Fruit fly (Drosophila melanogaster): ENCODE measurements around the gene CG1636.

The CG1636 gene

dm6 chrX:8233167-8233566 lies 40.0 kb upstream of the CG1636 start (continued):
- TF ChIP-seq CG13296 (GFP tag; optimal IDR thresholded peaks at IDR 0.05): peak; percentile 40
- peak; percentile 74 for TF ChIP-seq lab (GFP tag; optimal IDR thresholded peaks at IDR 0.05)
- TF ChIP-seq B-H2 (GFP tag; optimal IDR thresholded peaks at IDR 0.05): peak; percentile 40
- peak; percentile 50 for TF ChIP-seq Meics (GFP tag; optimal IDR thresholded peaks at IDR 0.05)
- no peak for TF ChIP-seq ems (GFP tag; optimal IDR thresholded peaks at IDR 0.05)
- peak; percentile 68 for TF ChIP-seq CG9932 (GFP tag; IDR thresholded peaks at IDR 0.05)
- peak; percentile 0 for TF ChIP-seq Sox100B (GFP tag; optimal IDR thresholded peaks at IDR 0.05)
- no peak for TF ChIP-seq ham (GFP tag; IDR thresholded peaks at IDR 0.05)
- TF ChIP-seq sc (optimal IDR thresholded peaks at IDR 0.05): no peak
- TF ChIP-seq sc (GFP tag; optimal IDR thresholded peaks at IDR 0.05): no peak
- TF ChIP-seq dysf (GFP tag; IDR thresholded peaks at IDR 0.05): peak; percentile 43; the same call in 2 of the 3 replicates
- peak; percentile 28 for TF ChIP-seq CG12071 (GFP tag; optimal IDR thresholded peaks at IDR 0.05)
- no peak for TF ChIP-seq CG6765 (GFP tag; optimal IDR thresholded peaks at IDR 0.05)
- TF ChIP-seq gcm2 (GFP tag; optimal IDR thresholded peaks at IDR 0.05): no peak
- TF ChIP-seq CG10431 (GFP tag; optimal IDR thresholded peaks at IDR 0.05): no peak
- TF ChIP-seq CG1233 (GFP tag; optimal IDR thresholded peaks at IDR 0.05): no peak
- peak; percentile 26 for TF ChIP-seq CHES-1-like (GFP tag; optimal IDR thresholded peaks at IDR 0.05)
- peak; percentile 49 for TF ChIP-seq CG6813 (GFP tag; optimal IDR thresholded peaks at IDR 0.05)
- TF ChIP-seq Fer3 (tag; optimal IDR thresholded peaks at IDR 0.05): peak; percentile 30
- no peak for TF ChIP-seq Tbp (GFP tag; optimal IDR thresholded peaks at IDR 0.05)
- TF ChIP-seq CG18599 (GFP tag; optimal IDR thresholded peaks at IDR 0.05): peak; percentile 70
- peak; percentile 43 for TF ChIP-seq gem (tag; optimal IDR thresholded peaks at IDR 0.05)
- peak; percentile 20; the same call in 1 of the 3 replicates for TF ChIP-seq Aef1 (GFP tag; IDR thresholded peaks at IDR 0.05)
- TF ChIP-seq CG8290 (GFP tag; optimal IDR thresholded peaks at IDR 0.05): no peak
- TF ChIP-seq CG8290 (tag; optimal IDR thresholded peaks at IDR 0.05): peak in 1 of 2 experiments; percentile 65
- no peak for TF ChIP-seq CG17829 (tag; optimal IDR thresholded peaks at IDR 0.05)
- no peak for TF ChIP-seq Ssrp (tag; optimal IDR thresholded peaks at IDR 0.05)
- TF ChIP-seq sima (GFP tag; optimal IDR thresholded peaks at IDR 0.05): no peak
- no peak for TF ChIP-seq CG17359 (tag; optimal IDR thresholded peaks at IDR 0.05)
- TF ChIP-seq CG8944 (GFP tag; optimal IDR thresholded peaks at IDR 0.05): no peak
- peak; percentile 20 for TF ChIP-seq Xbp1 (GFP tag; optimal IDR thresholded peaks at IDR 0.05)
- TF ChIP-seq CG9876 (GFP tag; optimal IDR thresholded peaks at IDR 0.05): no peak
- no peak for TF ChIP-seq Bgb (GFP tag; IDR thresholded peaks at IDR 0.05; ENCODE audit: partially characterized antibody)
- no peak for TF ChIP-seq CG10267 (tag; optimal IDR thresholded peaks at IDR 0.05)
- TF ChIP-seq chinmo (GFP tag; IDR thresholded peaks at IDR 0.05; ENCODE audit: partially characterized antibody): 0 out of 4 replicates have a peak, but pooled peaks have one; percentile 54
- TF ChIP-seq Blimp-1 (GFP tag; optimal IDR thresholded peaks at IDR 0.05): no peak
- peak; percentile 18 for TF ChIP-seq grau (tag; optimal IDR thresholded peaks at IDR 0.05)
- TF ChIP-seq CG8924 (tag; optimal IDR thresholded peaks at IDR 0.05): peak; percentile 5
- no peak for TF ChIP-seq psq (GFP tag; optimal IDR thresholded peaks at IDR 0.05)
- peak; percentile 21 for TF ChIP-seq pho (GFP tag; optimal IDR thresholded peaks at IDR 0.05)
- TF ChIP-seq sens (GFP tag): peak; percentile 51
- no peak for TF ChIP-seq Camta (GFP tag; optimal IDR thresholded peaks at IDR 0.05)
- no peak for TF ChIP-seq sisA (GFP tag; IDR thresholded peaks at IDR 0.05)
- no peak for TF ChIP-seq wdn (GFP tag; IDR thresholded peaks at IDR 0.05)
- no peak for TF ChIP-seq CG11504 (tag; optimal IDR thresholded peaks at IDR 0.05)
- no peak for TF ChIP-seq Nf-YC (tag; optimal IDR thresholded peaks at IDR 0.05)
- no peak for TF ChIP-seq ara (GFP tag; IDR thresholded peaks at IDR 0.05)
- TF ChIP-seq abd-A (tag; optimal IDR thresholded peaks at IDR 0.05): no peak
- TF ChIP-seq Pdp1 (GFP tag; optimal IDR thresholded peaks at IDR 0.05): peak; percentile 5 to 21
- no peak for TF ChIP-seq fu2 (GFP tag; optimal IDR thresholded peaks at IDR 0.05)
- TF ChIP-seq CG12659 (GFP tag; optimal IDR thresholded peaks at IDR 0.05): peak; percentile 27
